Worm (Caenorhabditis elegans) whole organism, mixed stage, embryonic: Measurements from ENCODE around the gene F08G2.8.

Experiments used
- tbx-8 ChIP-seq: fragments of 200-800 bp; sonication (Bioruptor generic); optimal IDR thresholded peaks from 2 replicates; lab custom pipeline; 2018; ENCODE audit warnings: mild to moderate bottlenecking, missing genetic modification characterization, moderate library complexity, missing compliant biosample characterization
- unc-62 ChIP-seq: fragments of 150-350 bp; optimal IDR thresholded peaks from 2 replicates; lab custom pipeline; 2014; ENCODE audit warnings: missing biosample characterization, missing genetic modification reagents, missing genetic modification characterization

DNA sequence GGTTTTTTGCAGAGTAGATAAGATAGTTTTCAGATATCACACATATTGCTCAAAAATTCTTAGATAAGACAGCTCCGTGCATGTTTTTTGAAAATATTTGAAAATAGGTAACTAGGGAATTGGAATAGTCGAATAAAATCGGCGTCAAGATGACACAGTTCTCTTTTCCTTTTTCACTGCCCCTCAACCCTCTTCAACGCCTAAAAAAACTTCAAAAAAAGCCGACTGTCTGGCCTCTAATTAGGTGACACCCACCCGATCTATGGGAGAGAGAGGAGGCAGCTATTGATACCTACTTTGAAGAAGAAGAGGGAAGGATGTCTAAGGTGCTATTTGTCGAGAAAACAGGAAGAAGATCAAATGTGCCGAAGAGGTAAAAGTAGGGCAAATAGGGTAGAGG is 9.8 kb upstream of the F08G2.8 start:
- TF ChIP-seq unc-62 = no peak
- no peak for TF ChIP-seq tbx-8 (GFP tag; lab: Kevin White, UChicago)
